Worm (Caenorhabditis elegans): Measurements from ENCODE around the gene srsx-25.

DNA sequence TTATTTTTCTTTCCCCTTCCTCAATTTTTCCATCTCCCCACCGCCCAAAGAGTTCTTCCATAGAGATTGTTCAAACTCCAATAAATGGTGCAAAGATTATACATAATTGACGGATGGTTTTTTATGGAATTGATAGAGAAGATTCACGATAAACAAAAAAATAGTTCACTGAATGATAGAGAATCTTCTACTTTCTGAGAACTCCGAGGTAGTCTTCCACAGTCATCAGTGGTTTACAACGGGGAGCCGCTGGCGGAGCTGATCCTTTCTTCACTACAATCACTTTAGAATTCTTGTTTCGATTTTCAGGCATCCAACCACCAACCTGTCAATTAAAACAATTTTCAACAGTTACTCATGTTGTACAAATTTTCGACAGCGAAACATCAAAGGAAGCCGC, 9.0 kb upstream of the srsx-25 start:
- TF ChIP-seq lin-13 (GFP tag; optimal IDR thresholded peaks at IDR 0.05) = no peak
- no peak for TF ChIP-seq fos-1 (tag; optimal IDR thresholded peaks at IDR 0.05)
- TF ChIP-seq nhr-11 (tag; optimal IDR thresholded peaks at IDR 0.05) = no peak

Data from whole organism, L2 larva.